Fruit fly (Drosophila melanogaster) S2 (cell line): ENCODE results near the gene CG31798.

ENCODE experiments used
- CG8478 ChIP-seq: fragments of >200 bp; optimal IDR thresholded peaks from 2 replicates; lab custom pipeline; 2018
- CTCF ChIP-seq, 2 experiments: fragments of >200 bp; optimal IDR thresholded peaks; 2 replicates each; lab custom pipeline; 2018

dm6 chr2L:19426330-19426781, 32.4 kb downstream of the CG31798 start, which contains the start of gene Pax:
- TF ChIP-seq CG8478 (lab: Kevin White, UChicago) (no peak), CTCF (optimal IDR thresholded peaks at IDR 0.05; lab: Kevin White, UChicago) (peak in 1 of 2 experiments; percentile 40)
